Worm (Caenorhabditis elegans): ENCODE data around the gene F08F8.11.

Gene F08F8.11

DNA sequence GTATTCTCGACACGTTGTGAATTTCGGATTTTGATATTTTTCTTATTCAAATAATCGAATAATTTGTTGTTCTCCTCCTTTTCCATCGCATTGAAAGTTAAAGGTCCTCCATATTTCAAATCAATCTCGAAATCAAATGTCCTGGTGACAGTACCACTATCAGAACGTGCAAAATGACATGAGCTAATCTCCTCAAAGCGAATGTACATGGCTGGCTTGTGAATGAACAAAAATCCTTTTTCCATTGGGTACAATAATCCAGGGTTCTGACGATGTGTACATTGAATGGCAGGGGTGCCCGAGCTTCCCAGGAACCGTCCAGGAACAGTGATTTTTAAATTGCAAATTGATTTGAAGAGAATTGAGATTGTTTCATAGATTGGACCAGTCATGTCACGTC, 14.4 kb downstream of the F08F8.11 start:
- TF ChIP-seq dao-5 (tag; optimal IDR thresholded peaks at IDR 0.05) (no peak), W03F9.2 (tag; optimal IDR thresholded peaks at IDR 0.05) (no peak), him-1 (tag; optimal IDR thresholded peaks at IDR 0.05) (no peak)

DNA sequence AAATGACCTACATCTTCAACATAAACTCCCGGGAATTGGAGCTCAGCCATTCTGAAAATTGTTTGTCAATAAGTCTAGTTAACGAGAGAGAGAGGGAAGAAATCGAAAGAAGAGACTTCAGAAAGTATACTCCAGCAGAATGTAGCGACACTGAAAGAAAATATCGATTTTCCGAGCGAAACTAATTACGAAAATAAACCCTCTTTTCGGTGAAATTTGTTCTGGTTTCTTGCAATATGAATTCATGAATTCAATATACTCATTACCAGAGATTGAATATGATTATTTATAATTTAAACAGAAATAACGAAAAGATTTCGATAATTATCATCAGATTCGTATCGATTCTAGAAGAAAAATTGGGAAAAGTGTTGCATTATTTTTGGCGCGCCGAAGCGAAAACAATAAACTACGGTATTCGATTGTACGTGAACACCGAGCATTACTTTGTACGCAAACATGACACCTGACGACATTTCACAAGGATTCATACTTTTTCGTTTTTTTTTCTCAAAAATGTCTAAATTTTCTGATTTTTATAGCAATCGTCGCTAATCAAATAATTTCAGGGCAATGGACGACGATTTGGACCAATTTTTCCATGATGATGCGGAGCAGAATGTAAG, 16.0 kb downstream of the F08F8.11 start, which contains the start of the genes hmg-4 and T20B12.3:
Gene hmg-4, minus strand, starts transcription at position 51 of the 626 bp plus-strand sequence.
Gene T20B12.3, plus strand, starts transcription at position 570 of the 626 bp plus-strand sequence.
- peak; percentile 42 for TF ChIP-seq W03F9.2 (tag; optimal IDR thresholded peaks at IDR 0.05)
- TF ChIP-seq him-1 (tag; optimal IDR thresholded peaks at IDR 0.05) = no peak
- TF ChIP-seq dao-5 (tag; optimal IDR thresholded peaks at IDR 0.05) = no peak

DNA sequence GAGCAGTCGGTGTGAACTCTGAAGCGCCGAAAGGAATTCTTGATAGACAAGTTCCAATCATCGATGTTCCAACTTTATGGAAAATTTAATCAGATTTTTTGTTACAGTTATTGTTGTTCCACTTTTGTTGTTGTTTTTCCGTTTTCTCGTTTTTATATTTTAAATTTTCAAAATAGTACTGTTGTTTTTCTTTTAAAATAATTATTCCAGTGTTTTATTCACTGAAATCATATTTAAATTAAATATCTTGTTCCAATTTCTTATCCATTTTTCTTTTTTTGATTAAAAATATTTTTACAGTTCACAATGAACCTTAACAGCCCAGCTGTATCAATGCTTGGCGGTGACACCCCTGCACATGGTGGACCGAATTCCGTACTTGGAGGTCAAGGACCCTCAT, 18.0 kb downstream of the F08F8.11 start, which contains the start of gene tbp-1:
Gene tbp-1, plus strand, starts transcription at position 301 of the 400 bp plus-strand sequence.
- no peak for TF ChIP-seq him-1 (tag; optimal IDR thresholded peaks at IDR 0.05)
- TF ChIP-seq W03F9.2 (tag; optimal IDR thresholded peaks at IDR 0.05) = no peak
- no peak for TF ChIP-seq dao-5 (tag; optimal IDR thresholded peaks at IDR 0.05)

DNA sequence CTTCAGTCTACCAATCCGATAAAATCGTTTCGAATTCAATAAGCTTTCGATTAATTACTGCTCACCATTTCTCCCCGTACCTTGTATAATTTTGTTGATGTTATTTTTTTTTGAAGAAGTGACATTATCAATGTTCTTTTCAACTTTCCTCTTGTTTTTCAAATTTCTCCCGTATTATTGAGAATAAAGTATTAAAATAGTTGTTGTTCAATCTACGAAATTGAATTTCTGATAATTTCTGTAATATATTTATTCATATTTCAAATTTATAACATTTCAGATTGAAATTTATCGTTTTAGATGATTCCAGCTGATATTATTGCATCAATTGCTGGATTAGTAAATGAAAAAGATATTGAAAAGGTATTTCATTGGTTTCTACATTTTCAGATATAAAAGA, 20.2 kb downstream of the F08F8.11 start, which contains the start of gene trd-1:
Gene trd-1, plus strand, starts transcription at position 301 of the 400 bp plus-strand sequence.
- TF ChIP-seq W03F9.2 (tag; optimal IDR thresholded peaks at IDR 0.05) (no peak), him-1 (tag; optimal IDR thresholded peaks at IDR 0.05) (no peak), dao-5 (tag; optimal IDR thresholded peaks at IDR 0.05) (no peak)

DNA sequence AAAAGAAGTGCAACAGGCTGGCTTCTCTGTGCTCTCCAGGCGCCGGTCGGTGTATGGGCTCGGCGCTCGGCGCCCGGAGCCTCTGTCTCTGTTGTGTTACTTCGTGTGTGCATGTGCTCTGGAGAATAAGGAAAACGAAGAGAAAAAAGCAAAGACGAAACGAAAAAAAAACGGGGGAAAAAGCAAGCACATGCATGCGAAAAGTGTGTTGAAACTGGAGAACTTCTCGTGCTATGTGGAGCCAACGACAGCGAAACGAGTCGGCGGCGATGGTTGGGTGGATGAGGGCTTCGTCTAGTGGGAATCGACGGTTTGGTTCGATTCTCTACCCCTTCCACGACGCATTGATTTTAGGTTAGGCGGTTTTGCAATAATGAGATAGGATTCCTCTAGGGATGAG, 21.7 kb downstream of the F08F8.11 start:
- no peak for TF ChIP-seq W03F9.2 (tag; optimal IDR thresholded peaks at IDR 0.05)
- TF ChIP-seq him-1 (tag; optimal IDR thresholded peaks at IDR 0.05) = peak; percentile 88
- TF ChIP-seq dao-5 (tag; optimal IDR thresholded peaks at IDR 0.05) = no peak

DNA sequence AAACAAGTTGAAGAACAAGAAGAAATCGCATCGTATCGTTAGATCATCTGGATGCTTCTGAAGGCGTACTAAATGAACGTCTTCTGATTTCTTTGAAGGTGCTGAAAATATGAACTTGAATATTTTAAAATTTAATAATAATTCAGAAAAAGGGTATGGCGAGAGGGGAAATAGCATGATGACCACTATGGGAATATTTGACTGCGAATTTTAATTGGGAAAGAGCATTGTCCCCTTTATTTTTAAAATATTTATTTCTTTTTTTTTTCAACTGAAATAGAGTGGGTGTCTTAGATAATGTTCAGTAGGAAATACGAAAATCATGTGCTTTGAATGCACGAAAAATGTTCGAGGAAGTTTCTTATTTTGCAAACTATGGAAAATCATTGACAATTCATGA, 29.7 kb downstream of the F08F8.11 start, which contains the start of gene lgc-50:
Gene lgc-50, minus strand, starts transcription at position 101 of the 400 bp plus-strand sequence.
- no peak for TF ChIP-seq W03F9.2 (tag; optimal IDR thresholded peaks at IDR 0.05)
- TF ChIP-seq dao-5 (tag; optimal IDR thresholded peaks at IDR 0.05) = no peak
- no peak for TF ChIP-seq him-1 (tag; optimal IDR thresholded peaks at IDR 0.05)

DNA sequence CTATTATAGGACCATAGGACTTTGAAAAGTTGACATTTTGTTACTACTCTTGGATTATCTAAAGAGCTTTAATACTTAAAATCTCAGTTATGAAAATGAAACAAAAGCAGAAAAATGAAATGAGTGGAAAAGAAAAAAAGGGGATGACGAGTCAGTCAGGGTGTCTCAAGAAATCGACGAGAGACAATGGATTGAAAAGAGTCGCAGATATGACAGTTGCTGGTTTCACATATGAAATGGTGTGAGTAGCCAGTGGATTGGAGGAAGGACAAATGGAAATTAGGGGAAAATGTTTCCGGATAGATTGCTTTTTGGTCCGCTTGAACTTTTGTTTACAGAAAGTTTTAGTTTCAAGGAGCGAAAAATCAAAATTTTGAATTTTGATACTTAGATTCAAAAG, 31.5 kb downstream of the F08F8.11 start:
- TF ChIP-seq dao-5 (tag; optimal IDR thresholded peaks at IDR 0.05) (no peak), him-1 (tag; optimal IDR thresholded peaks at IDR 0.05) (no peak), W03F9.2 (tag; optimal IDR thresholded peaks at IDR 0.05) (no peak)

DNA sequence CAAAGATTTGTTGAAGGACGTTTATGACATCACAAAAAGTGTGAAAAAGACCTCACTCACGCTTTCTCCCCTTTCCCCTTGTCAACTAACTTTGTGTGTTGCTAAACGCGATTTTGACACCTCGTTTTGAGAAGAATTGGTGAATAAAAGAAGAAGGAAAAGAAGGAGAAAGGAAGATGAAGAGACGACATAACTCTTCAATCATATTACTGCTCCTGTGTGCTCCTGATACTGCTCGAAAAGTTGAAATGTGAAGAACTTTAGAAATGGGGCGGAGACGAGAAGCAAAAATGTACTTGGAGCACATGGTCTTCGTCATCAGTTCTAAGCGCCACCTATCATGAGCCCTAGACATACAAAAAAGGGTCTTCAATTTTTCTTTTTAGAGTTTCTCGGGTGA, 33.3 kb downstream of the F08F8.11 start:
- TF ChIP-seq dao-5 (tag; optimal IDR thresholded peaks at IDR 0.05) (no peak), W03F9.2 (tag; optimal IDR thresholded peaks at IDR 0.05) (no peak), him-1 (tag; optimal IDR thresholded peaks at IDR 0.05) (no peak)

Data from whole organism, L4/young adult.